Fruit fly (Drosophila melanogaster): ENCODE measurements around the gene CG42854.

Gene CG42854

DNA sequence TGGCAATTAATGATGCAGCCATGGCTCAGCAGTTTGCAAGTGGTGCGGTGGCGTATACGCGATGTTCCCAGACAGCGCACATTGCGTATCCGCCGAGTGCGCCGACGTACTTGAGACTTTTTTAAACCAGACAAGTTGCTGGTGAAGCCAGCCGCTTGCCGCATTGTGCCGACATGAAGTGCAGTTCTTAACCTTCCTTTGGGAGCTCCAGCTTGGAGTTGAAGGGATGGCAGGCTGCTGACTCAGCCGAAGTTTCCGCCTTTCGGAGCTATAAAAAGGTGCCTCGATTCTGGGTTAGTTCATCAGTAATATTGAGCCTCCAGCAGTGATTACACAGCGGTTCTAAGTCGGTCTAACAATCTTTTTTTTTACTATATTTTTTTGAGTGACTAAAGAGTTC is 25.7 kb downstream of the CG42854 start, which contains the start of gene CG5172:
Gene CG5172, plus strand, starts transcription at position 301 of the 400 bp plus-strand sequence.
- TF ChIP-seq rgr (GFP tag; optimal IDR thresholded peaks at IDR 0.05) = no peak
- TF ChIP-seq CG32264 (GFP tag; optimal IDR thresholded peaks at IDR 0.05) = no peak
- TF ChIP-seq Myc (optimal IDR thresholded peaks at IDR 0.05) = no peak
- TF ChIP-seq Hr83 (GFP tag; optimal IDR thresholded peaks at IDR 0.05; ENCODE audit: poor library complexity, severe bottlenecking) = no peak
- no peak for TF ChIP-seq Hr78 (GFP tag; optimal IDR thresholded peaks at IDR 0.05)
- no peak for TF ChIP-seq GATAd (GFP tag; optimal IDR thresholded peaks at IDR 0.05)
- no peak for TF ChIP-seq usp (GFP tag; optimal IDR thresholded peaks at IDR 0.05)
- no peak for TF ChIP-seq HLH106 (tag; optimal IDR thresholded peaks at IDR 0.05)
- TF ChIP-seq CrebA (GFP tag; optimal IDR thresholded peaks at IDR 0.05; ENCODE audit: borderline replicate concordance) = no peak
- TF ChIP-seq tai (GFP tag; optimal IDR thresholded peaks at IDR 0.05) = no peak
- no peak for TF ChIP-seq foxo (GFP tag; optimal IDR thresholded peaks at IDR 0.05)
- no peak for TF ChIP-seq Dif (GFP tag; optimal IDR thresholded peaks at IDR 0.05; ENCODE audit: partially characterized antibody)
- TF ChIP-seq Hnf4 (GFP tag; optimal IDR thresholded peaks at IDR 0.05) = no peak
- TF ChIP-seq dmrt93B (GFP tag; optimal IDR thresholded peaks at IDR 0.05) = no peak
- TF ChIP-seq Rel (GFP tag; optimal IDR thresholded peaks at IDR 0.05) = no peak
- TF ChIP-seq Rel (tag; optimal IDR thresholded peaks at IDR 0.05) = no peak
- no peak for TF ChIP-seq Jra (GFP tag; optimal IDR thresholded peaks at IDR 0.05)

DNA sequence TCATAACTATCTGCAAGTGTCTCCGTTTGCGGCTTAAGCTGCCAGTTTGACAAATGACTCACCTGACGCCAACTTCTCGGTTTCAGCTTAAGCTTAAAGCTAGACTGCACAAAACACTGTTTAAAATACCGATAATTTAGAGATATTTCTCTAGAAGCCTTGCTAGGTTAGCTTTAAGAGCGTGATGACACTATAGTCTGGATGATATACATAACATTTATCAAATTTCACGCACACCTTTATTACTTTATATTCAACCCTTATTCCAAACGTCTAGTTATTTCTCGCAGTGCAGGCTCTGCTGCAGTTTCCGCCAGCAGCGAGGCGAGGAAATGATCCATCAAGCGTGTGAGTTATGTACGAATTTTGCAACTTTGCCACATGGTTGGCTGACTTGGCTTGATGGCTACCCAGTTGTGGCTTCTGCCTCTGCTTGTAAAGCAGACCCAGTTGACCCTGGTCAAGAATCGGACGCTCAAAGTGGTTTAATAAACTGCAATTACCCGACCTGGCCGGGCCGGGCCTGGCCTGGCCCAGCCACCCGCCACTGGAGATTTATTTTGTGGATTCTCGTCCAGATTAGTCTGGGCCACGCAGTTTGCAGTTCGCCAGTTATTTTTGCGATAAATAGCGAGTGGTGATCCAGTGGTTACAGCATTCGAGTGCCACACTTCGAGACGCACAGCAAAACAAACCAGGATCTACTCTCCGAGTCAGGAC is 28.4 kb downstream of the CG42854 start, which contains the start of gene CG12998:
Gene CG12998, plus strand, starts transcription at position 436 of the 720 bp plus-strand sequence.
- TF ChIP-seq Dfd (GFP tag; optimal IDR thresholded peaks at IDR 0.05) = peak; percentile 97
- TF ChIP-seq Hnf4 (GFP tag; optimal IDR thresholded peaks at IDR 0.05) = no peak
- TF ChIP-seq CG32264 (GFP tag; optimal IDR thresholded peaks at IDR 0.05) = no peak
- no peak for TF ChIP-seq CrebA (GFP tag; optimal IDR thresholded peaks at IDR 0.05; ENCODE audit: borderline replicate concordance)
- TF ChIP-seq br (GFP tag; optimal IDR thresholded peaks at IDR 0.05) = no peak
- TF ChIP-seq psq (GFP tag; optimal IDR thresholded peaks at IDR 0.05) = no peak

DNA sequence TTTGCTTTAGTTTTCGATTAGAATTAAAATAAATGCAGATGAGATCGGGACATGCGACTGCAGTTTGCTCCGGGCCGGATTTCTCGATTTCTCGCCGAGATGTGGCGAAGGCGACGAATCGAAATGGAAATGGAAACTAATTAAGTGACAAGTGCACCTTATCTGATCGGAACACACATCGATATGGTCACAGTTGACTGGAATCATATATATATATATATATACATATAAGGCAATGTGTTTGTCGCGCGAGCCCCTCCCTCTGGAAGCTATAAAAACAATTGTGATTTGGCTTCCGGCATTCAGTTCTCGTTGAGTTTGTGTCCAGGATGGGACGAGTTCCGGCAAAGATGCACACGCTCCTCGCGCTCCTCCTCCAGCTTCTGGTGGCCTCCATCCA is 31.8 kb downstream of the CG42854 start, which contains the start of gene CG5162:
Gene CG5162, plus strand, starts transcription at position 301 of the 400 bp plus-strand sequence.
- TF ChIP-seq sage (GFP tag; optimal IDR thresholded peaks at IDR 0.05) (no peak), N (GFP tag; optimal IDR thresholded peaks at IDR 0.05) (no peak), brk (GFP tag; optimal IDR thresholded peaks at IDR 0.05) (no peak), Hr78 (GFP tag; optimal IDR thresholded peaks at IDR 0.05) (no peak), CG9705 (GFP tag; optimal IDR thresholded peaks at IDR 0.05) (no peak), CrebA (GFP tag; optimal IDR thresholded peaks at IDR 0.05; ENCODE audit: borderline replicate concordance) (no peak), Sp1 (GFP tag; optimal IDR thresholded peaks at IDR 0.05) (no peak), fru (GFP tag; optimal IDR thresholded peaks at IDR 0.05) (no peak), OdsH (GFP tag; optimal IDR thresholded peaks at IDR 0.05) (no peak), rgr (GFP tag; optimal IDR thresholded peaks at IDR 0.05) (no peak)

DNA sequence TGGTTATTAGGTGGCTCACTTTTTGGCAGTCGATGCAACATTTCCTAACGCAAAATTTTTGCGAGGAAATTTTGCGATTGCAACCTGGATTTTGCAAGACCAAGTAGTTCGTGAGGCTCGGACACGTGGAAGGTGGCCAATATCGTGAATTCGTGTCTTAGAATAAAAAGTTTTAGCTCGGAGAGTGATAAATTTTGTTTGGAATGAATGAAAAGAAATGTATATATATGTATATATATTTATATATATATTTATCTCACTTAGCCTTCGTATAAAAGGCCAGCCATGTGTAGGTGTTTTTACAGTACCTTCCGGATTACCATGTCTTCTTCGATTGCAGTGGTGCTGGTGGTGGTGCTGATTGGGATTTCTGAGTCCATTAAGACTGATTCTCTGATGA is 34.8 kb downstream of the CG42854 start, which contains the start of gene CG18258:
Gene CG18258, plus strand, starts transcription at position 301 of the 400 bp plus-strand sequence.
- no peak for TF ChIP-seq Jra (GFP tag; optimal IDR thresholded peaks at IDR 0.05)
- TF ChIP-seq fru (GFP tag; optimal IDR thresholded peaks at IDR 0.05) = no peak
- TF ChIP-seq N (GFP tag; optimal IDR thresholded peaks at IDR 0.05) = no peak
- TF ChIP-seq lola (GFP tag; optimal IDR thresholded peaks at IDR 0.05) = no peak
- TF ChIP-seq Myc (optimal IDR thresholded peaks at IDR 0.05) = no peak
- no peak for TF ChIP-seq Mio (GFP tag; optimal IDR thresholded peaks at IDR 0.05)
- no peak for TF ChIP-seq tai (GFP tag; optimal IDR thresholded peaks at IDR 0.05)
- TF ChIP-seq Rel (GFP tag; optimal IDR thresholded peaks at IDR 0.05) = no peak
- TF ChIP-seq Rel (tag; optimal IDR thresholded peaks at IDR 0.05) = no peak
- TF ChIP-seq Hr78 (GFP tag; optimal IDR thresholded peaks at IDR 0.05) = no peak
- no peak for TF ChIP-seq sv (GFP tag; optimal IDR thresholded peaks at IDR 0.05)
- no peak for TF ChIP-seq Sp1 (GFP tag; optimal IDR thresholded peaks at IDR 0.05)
- no peak for TF ChIP-seq jim (GFP tag; optimal IDR thresholded peaks at IDR 0.05)
- no peak for TF ChIP-seq psq (GFP tag; optimal IDR thresholded peaks at IDR 0.05)
- no peak for TF ChIP-seq HLH106 (tag; optimal IDR thresholded peaks at IDR 0.05)
- TF ChIP-seq Dfd (GFP tag; optimal IDR thresholded peaks at IDR 0.05) = no peak
- no peak for TF ChIP-seq ey (GFP tag; optimal IDR thresholded peaks at IDR 0.05)
- no peak for TF ChIP-seq sage (GFP tag; optimal IDR thresholded peaks at IDR 0.05)
- TF ChIP-seq Hnf4 (GFP tag; optimal IDR thresholded peaks at IDR 0.05) = no peak
- no peak for TF ChIP-seq br (GFP tag; optimal IDR thresholded peaks at IDR 0.05)
- TF ChIP-seq CrebA (GFP tag; optimal IDR thresholded peaks at IDR 0.05; ENCODE audit: borderline replicate concordance) = no peak

Data from whole organism, wandering third instar larva.